Fruit fly (Drosophila melanogaster) whole organism, wandering third instar larva: ENCODE results near the gene mRpL51.

ENCODE experiments used
- Abd-B ChIP-seq: fragments of >200 bp; optimal IDR thresholded peaks from 2 replicates; lab custom pipeline; 2017; ENCODE audit warnings: missing biosample characterization, missing genetic modification characterization
- CG32264 ChIP-seq: fragments of 200-800 bp; sonication (Bioruptor generic); optimal IDR thresholded peaks from 2 replicates; lab custom pipeline; 2016; ENCODE audit warnings: missing biosample characterization, missing genetic modification characterization
- CG9705 ChIP-seq: fragments of 200-800 bp; sonication (Bioruptor generic); optimal IDR thresholded peaks from 2 replicates; lab custom pipeline; 2018; ENCODE audit warnings: missing biosample characterization, mild to moderate bottlenecking, missing genetic modification characterization
- CrebA ChIP-seq: fragments of 200-800 bp; sonication (Bioruptor generic); optimal IDR thresholded peaks from 2 replicates; lab custom pipeline; 2016; ENCODE audit warnings: missing biosample characterization, mild to moderate bottlenecking, missing genetic modification characterization, borderline replicate concordance
- Dfd ChIP-seq: fragments of >200 bp; optimal IDR thresholded peaks from 2 replicates; lab custom pipeline; 2017; ENCODE audit warnings: missing biosample characterization, missing genetic modification characterization
- Dif ChIP-seq: fragments of 200-275, 200-300 bp; sonication (Bioruptor generic); optimal IDR thresholded peaks from 2 replicates; lab custom pipeline; 2018; ENCODE audit warnings: missing biosample characterization, missing genetic modification characterization; ENCODE audit not compliant: partially characterized antibody
- GATAd ChIP-seq: sonication (Bioruptor generic); optimal IDR thresholded peaks from 2 replicates; lab custom pipeline; 2016; ENCODE audit warnings: missing biosample characterization, missing genetic modification characterization
- HLH106 ChIP-seq: fragments of 200-800 bp; optimal IDR thresholded peaks from 3 replicates; lab custom pipeline; 2019; ENCODE audit warnings: missing biosample characterization, mild to moderate bottlenecking, missing genetic modification characterization, moderate library complexity
- Hnf4 ChIP-seq: fragments of 200-800 bp; sonication (Bioruptor generic); optimal IDR thresholded peaks from 2 replicates; lab custom pipeline; 2016; ENCODE audit warnings: missing biosample characterization, mild to moderate bottlenecking, missing genetic modification characterization
- Hr78 ChIP-seq: fragments of >200 bp; optimal IDR thresholded peaks from 2 replicates; lab custom pipeline; 2017; ENCODE audit warnings: missing biosample characterization, missing genetic modification characterization
- Hr83 ChIP-seq: fragments of 200-300 bp; sonication (Bioruptor generic); optimal IDR thresholded peaks from 2 replicates; lab custom pipeline; 2016; ENCODE audit warnings: missing biosample characterization, mild to moderate bottlenecking, missing genetic modification characterization, moderate library complexity; ENCODE audit not compliant: poor library complexity, severe bottlenecking
- Jra ChIP-seq: sonication (Bioruptor generic); optimal IDR thresholded peaks from 2 replicates; lab custom pipeline; 2016; ENCODE audit warnings: missing biosample characterization, missing genetic modification characterization
- Mio ChIP-seq: sonication (Bioruptor generic); optimal IDR thresholded peaks from 2 replicates; lab custom pipeline; 2016; ENCODE audit warnings: missing biosample characterization, missing genetic modification characterization
- Myc ChIP-seq: fragments of >200 bp; optimal IDR thresholded peaks from 2 replicates; lab custom pipeline; 2017
- N ChIP-seq: fragments of >200 bp; optimal IDR thresholded peaks from 2 replicates; lab custom pipeline; 2018; ENCODE audit warnings: missing biosample characterization, missing external identifiers, missing genetic modification characterization
- OdsH ChIP-seq: fragments of 200-800 bp; sonication (Bioruptor generic); optimal IDR thresholded peaks from 2 replicates; lab custom pipeline; 2016; ENCODE audit warnings: missing biosample characterization, mild to moderate bottlenecking, missing genetic modification characterization
- Rel ChIP-seq, 2 experiments: fragments of 200-800 bp; sonication (Bioruptor generic) in 1 of 2; optimal IDR thresholded peaks; 2 replicates in 1 of 2; 3 replicates in 1 of 2; lab custom pipeline; 2016 to 2019; ENCODE audit warnings: mild to moderate bottlenecking in 2 of 2, missing biosample characterization in 2 of 2, missing genetic modification characterization in 2 of 2, moderate library complexity in 1 of 2
- Sp1 ChIP-seq: fragments of 200-800 bp; sonication (Bioruptor generic); optimal IDR thresholded peaks from 3 replicates; lab custom pipeline; 2019; ENCODE audit warnings: missing biosample characterization, mild to moderate bottlenecking, missing genetic modification characterization, moderate library complexity
- Vsx2 ChIP-seq: fragments of 200-300, 225-300 bp; sonication (Bioruptor generic); optimal IDR thresholded peaks from 2 replicates; lab custom pipeline; 2018; ENCODE audit warnings: missing biosample characterization, missing genetic modification characterization; ENCODE audit not compliant: partially characterized antibody
- br ChIP-seq: fragments of 200-800 bp; sonication (Bioruptor generic); optimal IDR thresholded peaks from 2 replicates; lab custom pipeline; 2016; ENCODE audit warnings: missing biosample characterization, missing genetic modification characterization
- brk ChIP-seq: fragments of 200-800 bp; sonication (Bioruptor generic); optimal IDR thresholded peaks from 2 replicates; lab custom pipeline; 2016; ENCODE audit warnings: missing biosample characterization, mild to moderate bottlenecking, missing genetic modification characterization
- dl ChIP-seq, 2 experiments: fragments of 175-275, 200-275 bp in 1 of 2; fragments of 200-275 bp in 1 of 2; sonication (Bioruptor generic); optimal IDR thresholded peaks; lab custom pipeline; 2018; ENCODE audit warnings: mild to moderate bottlenecking in 2 of 2, missing biosample characterization in 2 of 2, missing genetic modification characterization in 2 of 2, moderate library complexity in 2 of 2; ENCODE audit not compliant: partially characterized antibody in 2 of 2, insufficient read depth in 1 of 2
- dmrt93B ChIP-seq: fragments of 200-800 bp; sonication (Bioruptor generic); optimal IDR thresholded peaks from 2 replicates; lab custom pipeline; 2018; ENCODE audit warnings: missing biosample characterization, mild to moderate bottlenecking, missing genetic modification characterization
- dsf ChIP-seq: sonication (Bioruptor generic); optimal IDR thresholded peaks from 2 replicates; lab custom pipeline; 2016; ENCODE audit warnings: missing biosample characterization, missing genetic modification characterization, borderline replicate concordance
- ey ChIP-seq: fragments of 200-800 bp; sonication (Bioruptor generic); optimal IDR thresholded peaks from 2 replicates; lab custom pipeline; 2016; ENCODE audit warnings: missing biosample characterization, missing genetic modification characterization
- foxo ChIP-seq, 2 experiments: fragments of 200-800 bp; sonication (Bioruptor generic); optimal IDR thresholded peaks; 2 replicates in 1 of 2; 3 replicates in 1 of 2; lab custom pipeline; 2016 to 2017; ENCODE audit warnings: missing biosample characterization in 2 of 2, missing genetic modification characterization in 2 of 2
- fru ChIP-seq: fragments of 200-800 bp; sonication (Bioruptor generic); optimal IDR thresholded peaks from 3 replicates; lab custom pipeline; 2016; ENCODE audit warnings: missing biosample characterization, mild to moderate bottlenecking, missing genetic modification characterization
- h ChIP-seq: fragments of 200-800 bp; sonication (Bioruptor generic); optimal IDR thresholded peaks from 3 replicates; lab custom pipeline; 2016; ENCODE audit warnings: missing biosample characterization, mild to moderate bottlenecking, missing genetic modification characterization
- jim ChIP-seq: fragments of 175-275, 200-325 bp; sonication (Bioruptor generic); optimal IDR thresholded peaks from 2 replicates; lab custom pipeline; 2016; ENCODE audit warnings: missing biosample characterization, mild to moderate bottlenecking, missing genetic modification characterization
- lola ChIP-seq: fragments of >200 bp; optimal IDR thresholded peaks from 2 replicates; lab custom pipeline; 2017; ENCODE audit warnings: missing biosample characterization, missing genetic modification characterization
- pan ChIP-seq: fragments of >200 bp; optimal IDR thresholded peaks from 2 replicates; lab custom pipeline; 2017
- psq ChIP-seq: fragments of 200-800 bp; sonication (Bioruptor generic); optimal IDR thresholded peaks from 3 replicates; lab custom pipeline; 2017; ENCODE audit warnings: missing biosample characterization, mild to moderate bottlenecking, missing genetic modification characterization, moderate library complexity
- rgr ChIP-seq: fragments of 200-800 bp; sonication (Bioruptor generic); optimal IDR thresholded peaks from 3 replicates; lab custom pipeline; 2016; ENCODE audit warnings: missing biosample characterization, mild to moderate bottlenecking, missing genetic modification characterization
- sage ChIP-seq: fragments of 200-800 bp; sonication (Bioruptor generic); optimal IDR thresholded peaks from 2 replicates; lab custom pipeline; 2016; ENCODE audit warnings: missing biosample characterization, mild to moderate bottlenecking, missing genetic modification characterization
- sv ChIP-seq: fragments of 200-800 bp; sonication (Bioruptor generic); optimal IDR thresholded peaks from 3 replicates; lab custom pipeline; 2016; ENCODE audit warnings: missing biosample characterization, missing genetic modification characterization
- tai ChIP-seq: sonication (Bioruptor generic); optimal IDR thresholded peaks from 2 replicates; lab custom pipeline; 2016; ENCODE audit warnings: missing biosample characterization, missing genetic modification characterization
- usp ChIP-seq: fragments of >200 bp; optimal IDR thresholded peaks from 2 replicates; lab custom pipeline; 2017; ENCODE audit warnings: missing biosample characterization, missing genetic modification characterization
- woc ChIP-seq: sonication (Bioruptor generic); optimal IDR thresholded peaks from 2 replicates; lab custom pipeline; 2016; ENCODE audit warnings: missing biosample characterization, mild to moderate bottlenecking, missing genetic modification characterization

mRpL51 gene

DNA sequence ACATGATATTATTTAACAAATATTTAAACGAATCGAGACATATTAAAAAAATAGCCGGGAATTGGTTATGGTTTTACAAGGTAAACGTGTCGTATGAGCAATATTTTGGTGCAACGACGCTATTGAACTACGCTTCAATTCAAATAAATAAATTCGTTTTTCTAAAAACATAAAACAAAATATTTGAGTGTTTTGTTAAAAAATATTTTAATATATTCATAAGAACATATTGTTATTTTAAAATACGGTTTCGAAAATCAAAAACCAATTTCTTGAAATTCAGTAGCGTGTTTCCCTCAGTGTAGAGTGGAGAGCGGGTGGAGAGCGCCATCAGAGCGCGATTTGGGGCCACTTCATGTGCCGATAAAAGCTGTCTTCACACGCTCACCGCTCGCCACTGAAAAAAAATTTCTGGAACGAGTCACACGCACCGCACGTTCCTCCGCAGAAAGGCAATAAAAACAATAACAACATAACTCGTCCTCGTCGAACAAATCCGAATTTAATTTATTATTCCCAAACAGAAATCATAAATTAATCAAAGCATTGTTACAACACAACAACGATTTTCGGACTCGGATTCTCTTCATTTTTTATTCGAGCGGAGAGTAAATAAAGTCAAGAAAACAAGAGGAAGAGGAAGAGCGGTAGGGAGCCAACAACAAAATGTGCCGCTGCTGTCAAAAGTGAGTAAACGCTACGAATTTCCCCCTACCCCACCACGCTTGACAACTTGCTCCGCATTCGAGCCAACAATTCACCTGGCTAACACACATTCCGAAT lies 18.4 kb upstream of the mRpL51 start:
- TF ChIP-seq Rel (GFP tag; optimal IDR thresholded peaks at IDR 0.05; lab: Kevin White, UChicago) (peak; percentile 15), Rel (tag; optimal IDR thresholded peaks at IDR 0.05; lab: Kevin White, UChicago) (peak; percentile 31), Hr78 (GFP tag; lab: Kevin White, UChicago) (no peak), usp (no peak), pan (no peak), brk (GFP tag; lab: Kevin White, UChicago) (peak; percentile 79), Abd-B (GFP tag; lab: Kevin White, UChicago) (no peak), psq (GFP tag; lab: Kevin White, UChicago) (peak; percentile 84), CrebA (GFP tag; lab: Kevin White, UChicago) (peak; percentile 23), Dif (GFP tag; lab: Kevin White, UChicago) (peak; percentile 55), woc (GFP tag; lab: Kevin White, UChicago) (peak; percentile 64), Hr83 (GFP tag; lab: Kevin White, UChicago) (peak; percentile 47), lola (no peak), OdsH (GFP tag; lab: Kevin White, UChicago) (peak; percentile 82), dmrt93B (GFP tag; lab: Kevin White, UChicago) (peak; percentile 90), Hnf4 (GFP tag; lab: Kevin White, UChicago) (peak; percentile 42), Myc (lab: Kevin White, UChicago) (no peak), GATAd (GFP tag; lab: Kevin White, UChicago) (no peak), Sp1 (GFP tag; lab: Kevin White, UChicago) (peak; percentile 97), tai (GFP tag; lab: Kevin White, UChicago) (peak; percentile 8), sv (GFP tag; lab: Kevin White, UChicago) (peak; percentile 61), h (GFP tag; lab: Kevin White, UChicago) (peak; percentile 60), HLH106 (tag; lab: Kevin White, UChicago) (peak; percentile 94), CG32264 (GFP tag; lab: Kevin White, UChicago) (no peak), Dfd (GFP tag; lab: Kevin White, UChicago) (peak; percentile 32), N (GFP tag; lab: Kevin White, UChicago) (no peak), dl (GFP tag; optimal IDR thresholded peaks at IDR 0.05; lab: Kevin White, UChicago; ENCODE audit: insufficient read depth in 1 of 2, partially characterized antibody in 2 of 2) (peak in 1 of 2 experiments; percentile 44), rgr (GFP tag; lab: Kevin White, UChicago) (peak; percentile 82), Mio (no peak), br (GFP tag; lab: Kevin White, UChicago) (peak; percentile 65), Jra (no peak), fru (GFP tag; lab: Kevin White, UChicago) (peak; percentile 77), jim (GFP tag; lab: Kevin White, UChicago) (no peak), dsf (no peak), foxo (GFP tag; optimal IDR thresholded peaks at IDR 0.05; lab: Kevin White, UChicago) (peak in 1 of 2 experiments; percentile 87), CG9705 (GFP tag; lab: Kevin White, UChicago) (peak; percentile 60), Vsx2 (GFP tag; lab: Kevin White, UChicago) (no peak), sage (GFP tag; lab: Kevin White, UChicago) (peak; percentile 43), ey (GFP tag; lab: Kevin White, UChicago) (peak; percentile 66)
